Worm (Caenorhabditis elegans): ENCODE data around the gene C35B8.3.

ce11 chrX:9210086-9210485 is 3.6 kb upstream of the C35B8.3 start:
- no peak for TF ChIP-seq pha-4 (tag; optimal IDR thresholded peaks at IDR 0.05)
- TF ChIP-seq ttx-3 (tag; optimal IDR thresholded peaks at IDR 0.05): no peak
- no peak for TF ChIP-seq elt-2 (tag; optimal IDR thresholded peaks at IDR 0.05)
- no peak for TF ChIP-seq nhr-11 (tag; optimal IDR thresholded peaks at IDR 0.05)
- no peak for TF ChIP-seq odd-2 (tag; optimal IDR thresholded peaks at IDR 0.05)
- no peak for TF ChIP-seq unc-55 (GFP tag; optimal IDR thresholded peaks at IDR 0.05)
